Fruit fly (Drosophila melanogaster) whole organism, pupa: ENCODE data around the gene Cul5.

Source experiments
- CG10348 ChIP-seq: fragments of 200-800 bp; sonication (Bioruptor generic); IDR thresholded peaks from 2 replicates; pipeline ENCODE4 v1.3.6; 2022; ENCODE audit warnings: missing biosample characterization, missing genetic modification characterization
- CG12605 ChIP-seq: fragments of 200-800 bp; sonication (Bioruptor generic); IDR thresholded peaks from 2 replicates; pipeline ENCODE4 v1.3.6; 2022; ENCODE audit warnings: missing biosample characterization, missing genetic modification characterization
- CG13204 ChIP-seq: fragments of 200-800 bp; sonication (Bioruptor generic); optimal IDR thresholded peaks from 2 replicates; lab custom pipeline; 2018; ENCODE audit warnings: missing biosample characterization, mild to moderate bottlenecking, missing genetic modification characterization, moderate library complexity
- CG14655 ChIP-seq: fragments of 200-800 bp; sonication (Bioruptor generic); optimal IDR thresholded peaks from 3 replicates; lab custom pipeline; 2017; ENCODE audit warnings: mild to moderate bottlenecking, missing biosample characterization, missing genetic modification reagents, missing genetic modification characterization
- CG15710 ChIP-seq: fragments of 200-800 bp; sonication (Bioruptor generic); optimal IDR thresholded peaks from 2 replicates; lab custom pipeline; 2018; ENCODE audit warnings: missing biosample characterization, mild to moderate bottlenecking, missing genetic modification characterization, moderate library complexity
- CG17806 ChIP-seq: fragments of 200-800 bp; sonication (Bioruptor generic); optimal IDR thresholded peaks from 2 replicates; lab custom pipeline; 2018; ENCODE audit warnings: missing biosample characterization, mild to moderate bottlenecking, missing genetic modification characterization, moderate library complexity
- CG32121 ChIP-seq: fragments of 200-800 bp; sonication (Bioruptor generic); IDR thresholded peaks from 2 replicates; pipeline ENCODE4 v1.3.6; 2022; ENCODE audit warnings: missing biosample characterization, missing genetic modification characterization
- CG34367 ChIP-seq: fragments of 200-800 bp; sonication (Bioruptor generic); optimal IDR thresholded peaks from 2 replicates; lab custom pipeline; 2018; ENCODE audit warnings: missing biosample characterization, mild to moderate bottlenecking, missing genetic modification characterization
- CG4496 ChIP-seq: fragments of 200-800 bp; sonication (Bioruptor generic); IDR thresholded peaks from 3 replicates; pipeline ENCODE4 v1.3.6; 2022; ENCODE audit warnings: missing biosample characterization, missing genetic modification characterization
- CG8159 ChIP-seq: fragments of 200-800 bp; sonication (Bioruptor generic); optimal IDR thresholded peaks from 3 replicates; lab custom pipeline; 2018; ENCODE audit warnings: missing biosample characterization, mild to moderate bottlenecking, missing genetic modification characterization, moderate library complexity
- CG8301 ChIP-seq: fragments of 200-800 bp; sonication (Bioruptor generic); optimal IDR thresholded peaks from 2 replicates; lab custom pipeline; 2018; ENCODE audit warnings: missing biosample characterization, mild to moderate bottlenecking, missing genetic modification characterization
- CG9948 ChIP-seq: fragments of 200-800 bp; sonication (Bioruptor generic); optimal IDR thresholded peaks from 2 replicates; lab custom pipeline; 2018; ENCODE audit warnings: missing biosample characterization, mild to moderate bottlenecking, missing genetic modification characterization, moderate library complexity
- D1 ChIP-seq: fragments of 200-800 bp; sonication (Bioruptor generic); optimal IDR thresholded peaks from 2 replicates; lab custom pipeline; 2018; ENCODE audit warnings: missing biosample characterization, mild to moderate bottlenecking, missing genetic modification characterization, moderate library complexity
- EcR ChIP-seq: fragments of 200-800 bp; sonication (Bioruptor generic); optimal IDR thresholded peaks from 3 replicates; lab custom pipeline; 2019; ENCODE audit warnings: missing biosample characterization, missing genetic modification characterization, mild to moderate bottlenecking, moderate library complexity, missing genetic modification reagents
- Ets98B ChIP-seq: fragments of 200-800 bp; sonication (Bioruptor generic); IDR thresholded peaks from 2 replicates; pipeline ENCODE4 v1.3.6; 2022; ENCODE audit warnings: missing biosample characterization, missing genetic modification characterization
- Pif1A ChIP-seq: fragments of 200-800 bp; sonication (Bioruptor generic); optimal IDR thresholded peaks from 3 replicates; lab custom pipeline; 2016; ENCODE audit warnings: missing biosample characterization, missing genetic modification characterization
- Pif1B ChIP-seq: fragments of 200-800 bp; sonication (Bioruptor generic); optimal IDR thresholded peaks from 3 replicates; lab custom pipeline; 2016; ENCODE audit warnings: missing biosample characterization, missing genetic modification characterization
- Snoo ChIP-seq: fragments of 200-800 bp; sonication (Bioruptor generic); optimal IDR thresholded peaks from 3 replicates; lab custom pipeline; 2017; ENCODE audit warnings: missing biosample characterization, mild to moderate bottlenecking, missing genetic modification characterization, inconsistent platforms
- fd96Ca ChIP-seq: fragments of 200-800 bp; sonication (Bioruptor generic); IDR thresholded peaks from 3 replicates; pipeline ENCODE4 v1.3.6; 2022; ENCODE audit warnings: missing biosample characterization, missing genetic modification characterization
- gl ChIP-seq: fragments of 200-800 bp; sonication (Bioruptor generic); optimal IDR thresholded peaks from 2 replicates; lab custom pipeline; 2018; ENCODE audit warnings: missing biosample characterization, mild to moderate bottlenecking, missing genetic modification characterization
- rn ChIP-seq: fragments of 200-800 bp; sonication (Bioruptor generic); IDR thresholded peaks from 2 replicates; pipeline ENCODE4 v1.3.6; 2022; ENCODE audit warnings: missing biosample characterization, missing genetic modification characterization

The Cul5 gene

dm6 chr3R:29087302-29087782 lies 24.6 kb upstream of the Cul5 start:
- TF ChIP-seq CG10348 (GFP tag; lab: Robert Waterston, UW) (no peak), CG17806 (tag; lab: Kevin White, UChicago) (no peak), CG13204 (GFP tag; lab: Kevin White, UChicago) (no peak), CG9948 (tag; lab: Kevin White, UChicago) (no peak), rn (no peak), CG12605 (GFP tag; lab: Robert Waterston, UW) (no peak), Ets98B (GFP tag; lab: Robert Waterston, UW) (no peak), gl (tag; lab: Kevin White, UChicago) (no peak), CG14655 (no peak), D1 (tag; lab: Kevin White, UChicago) (no peak), Pif1A (GFP tag; lab: Kevin White, UChicago) (no peak), fd96Ca (GFP tag; lab: Robert Waterston, UW) (no peak), CG4496 (GFP tag; lab: Robert Waterston, UW) (no peak), Snoo (tag; lab: Kevin White, UChicago) (no peak), CG15710 (no peak), CG32121 (GFP tag; lab: Robert Waterston, UW) (no peak)

DNA sequence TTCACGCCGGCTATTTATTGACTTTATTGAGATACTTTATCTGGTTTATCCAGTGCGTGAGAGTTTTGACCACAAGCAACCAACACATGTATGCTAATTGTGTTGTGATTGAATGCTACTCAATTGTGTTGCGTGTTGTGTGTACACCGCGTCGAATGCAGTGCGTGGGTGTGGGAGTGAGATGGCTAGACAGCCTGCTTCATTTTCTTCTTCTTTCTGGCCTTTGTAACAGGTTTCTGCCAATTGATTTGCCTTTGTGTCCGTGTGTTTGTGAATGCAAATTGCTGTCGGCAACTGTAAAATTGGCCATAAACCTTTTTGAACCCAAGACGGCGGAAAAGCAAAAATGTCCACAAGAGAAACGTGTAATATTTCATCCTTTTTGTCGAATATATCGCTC lies 24.1 kb upstream of the Cul5 start:
- TF ChIP-seq CG13204 (GFP tag; lab: Kevin White, UChicago): no peak
- no peak for TF ChIP-seq CG12605 (GFP tag; lab: Robert Waterston, UW)
- no peak for TF ChIP-seq Pif1B
- TF ChIP-seq CG9948 (tag; lab: Kevin White, UChicago): no peak
- no peak for TF ChIP-seq CG34367 (tag; lab: Kevin White, UChicago)
- no peak for TF ChIP-seq CG17806 (tag; lab: Kevin White, UChicago)
- no peak for TF ChIP-seq CG10348 (GFP tag; lab: Robert Waterston, UW)
- no peak for TF ChIP-seq CG8159 (tag; lab: Kevin White, UChicago)
- no peak for TF ChIP-seq Pif1A (GFP tag; lab: Kevin White, UChicago)
- TF ChIP-seq CG4496 (GFP tag; lab: Robert Waterston, UW): no peak
- TF ChIP-seq CG14655: no peak
- no peak for TF ChIP-seq rn
- TF ChIP-seq CG32121 (GFP tag; lab: Robert Waterston, UW): no peak
- no peak for TF ChIP-seq EcR (GFP tag; lab: Kevin White, UChicago)
- no peak for TF ChIP-seq Ets98B (GFP tag; lab: Robert Waterston, UW)
- TF ChIP-seq gl (tag; lab: Kevin White, UChicago): no peak
- TF ChIP-seq fd96Ca (GFP tag; lab: Robert Waterston, UW): no peak

- TF ChIP-seq CG32121 (GFP tag; lab: Robert Waterston, UW) (no peak), Snoo (tag; lab: Kevin White, UChicago) (no peak), gl (tag; lab: Kevin White, UChicago) (no peak), D1 (tag; lab: Kevin White, UChicago) (no peak), CG8301 (tag; lab: Kevin White, UChicago) (peak; percentile 28), CG17806 (tag; lab: Kevin White, UChicago) (peak; percentile 50), Pif1A (GFP tag; lab: Kevin White, UChicago) (peak; percentile 24), fd96Ca (GFP tag; lab: Robert Waterston, UW) (no peak), CG14655 (peak; percentile 29), CG34367 (tag; lab: Kevin White, UChicago) (no peak), CG12605 (GFP tag; lab: Robert Waterston, UW) (peak; percentile 17; the same call in 1 of the 2 replicates), CG15710 (peak; percentile 33), Ets98B (GFP tag; lab: Robert Waterston, UW) (no peak), CG9948 (tag; lab: Kevin White, UChicago) (peak; percentile 45), CG13204 (GFP tag; lab: Kevin White, UChicago) (no peak), CG8159 (tag; lab: Kevin White, UChicago) (peak; percentile 58), rn (no peak), CG4496 (GFP tag; lab: Robert Waterston, UW) (no peak), CG10348 (GFP tag; lab: Robert Waterston, UW) (no peak), Pif1B (peak; percentile 39), EcR (GFP tag; lab: Kevin White, UChicago) (peak; percentile 31)
- TF ChIP-seq, all 21 proteins: peak for 10
Measured at dm6 chr3R:29083459-29084457, 21.0 kb upstream of the Cul5 start.

dm6 chr3R:29082511-29083296 lies 19.9 kb upstream of the Cul5 start:
- peak; percentile 11 for TF ChIP-seq CG8159 (tag; lab: Kevin White, UChicago)
- TF ChIP-seq CG34367 (tag; lab: Kevin White, UChicago): no peak
- no peak for TF ChIP-seq CG32121 (GFP tag; lab: Robert Waterston, UW)
- no peak for TF ChIP-seq rn
- TF ChIP-seq CG15710: peak; percentile 6
- no peak for TF ChIP-seq gl (tag; lab: Kevin White, UChicago)
- no peak for TF ChIP-seq CG9948 (tag; lab: Kevin White, UChicago)
- peak; percentile 10 for TF ChIP-seq CG14655
- no peak for TF ChIP-seq CG17806 (tag; lab: Kevin White, UChicago)
